Worm (Caenorhabditis elegans): ENCODE measurements around the gene his-3.

DNA sequence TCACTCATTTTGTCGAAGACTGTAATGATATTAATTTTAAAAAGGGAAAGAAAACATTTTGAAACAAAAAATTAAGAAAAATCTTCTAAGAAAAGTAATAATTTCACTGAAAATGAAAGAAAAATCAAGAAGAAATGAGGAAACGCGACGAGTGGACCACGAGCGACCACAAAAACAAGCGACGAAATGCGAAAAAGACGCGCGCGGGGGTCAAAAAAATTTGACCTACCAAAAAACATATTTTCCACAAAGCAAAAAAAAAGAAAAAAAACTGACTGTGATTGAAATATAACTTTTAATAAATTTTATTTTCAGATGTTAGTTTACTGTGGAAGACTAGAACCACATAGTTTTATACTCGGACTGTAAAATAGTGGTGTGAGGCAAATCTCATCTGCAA is 18.3 kb downstream of the his-3 start, which contains the start of gene F14H3.6:
- TF ChIP-seq fkh-10 (GFP tag; optimal IDR thresholded peaks at IDR 0.05) (no peak), ZK546.5 (tag; optimal IDR thresholded peaks at IDR 0.05) (no peak), rbr-2 (tag; optimal IDR thresholded peaks at IDR 0.05) (no peak), dve-1 (tag; optimal IDR thresholded peaks at IDR 0.05; ENCODE audit: insufficient read depth) (no peak), nhr-6 (tag; optimal IDR thresholded peaks at IDR 0.05) (no peak), Y75B8A.6 (GFP tag; IDR thresholded peaks at IDR 0.05) (no peak), nhr-25 (tag; optimal IDR thresholded peaks at IDR 0.05; ENCODE audit: borderline replicate concordance, insufficient read depth) (no peak), nhr-28 (tag; optimal IDR thresholded peaks at IDR 0.05) (no peak), pha-4 (GFP tag; IDR thresholded peaks at IDR 0.05) (no peak), pha-4 (tag; optimal IDR thresholded peaks at IDR 0.05) (no peak), nhr-77 (tag; optimal IDR thresholded peaks at IDR 0.05) (no peak), unc-62 (GFP tag; optimal IDR thresholded peaks at IDR 0.05 in 1 of 2) (no peak), unc-62 (tag; optimal IDR thresholded peaks at IDR 0.05) (no peak), mxl-3 (GFP tag; optimal IDR thresholded peaks at IDR 0.05) (no peak), ama-1 (optimal IDR thresholded peaks at IDR 0.05) (no peak), Y105C5A.15 (GFP tag; IDR thresholded peaks at IDR 0.05) (no peak)
